Fruit fly (Drosophila melanogaster) whole organism, embryonic: Measurements from ENCODE around the gene IntS6.

Experiments
- BtbVII ChIP-seq: fragments of 200-800 bp; sonication (Bioruptor generic); optimal IDR thresholded peaks from 3 replicates; lab custom pipeline; 2017; ENCODE audit warnings: missing biosample characterization, mild to moderate bottlenecking, missing genetic modification characterization
- C15 ChIP-seq: fragments of 200-800 bp; sonication (Bioruptor generic); IDR thresholded peaks from 3 replicates; pipeline ENCODE4 v1.3.6; 2022; ENCODE audit warnings: missing biosample characterization, missing genetic modification characterization
- CG10209 ChIP-seq: fragments of 200-800 bp; sonication (Bioruptor generic); optimal IDR thresholded peaks from 3 replicates; lab custom pipeline; 2017; ENCODE audit warnings: missing biosample characterization, mild to moderate bottlenecking, missing genetic modification characterization, missing genetic modification reagents
- CG10274 ChIP-seq: fragments of 200-800 bp; sonication (Bioruptor generic); optimal IDR thresholded peaks from 3 replicates; lab custom pipeline; 2017; ENCODE audit warnings: missing biosample characterization, mild to moderate bottlenecking, missing genetic modification characterization
- CG10959 ChIP-seq: fragments of 200-800 bp; sonication (Bioruptor generic); IDR thresholded peaks from 2 replicates; pipeline ENCODE4 v1.3.6; 2022; ENCODE audit warnings: missing biosample characterization, missing genetic modification characterization
- CG11085 ChIP-seq: fragments of 200-800 bp; sonication (Bioruptor generic); IDR thresholded peaks from 2 replicates; pipeline ENCODE4 v1.3.6; 2022; ENCODE audit warnings: missing biosample characterization, missing genetic modification characterization
- CG11695 ChIP-seq: fragments of 200-800 bp; sonication (Bioruptor generic); IDR thresholded peaks from 3 replicates; pipeline ENCODE4 v1.3.6; 2022; ENCODE audit warnings: missing biosample characterization, missing genetic modification characterization
- CG12299 ChIP-seq: fragments of 200-800 bp; sonication (Bioruptor generic); optimal IDR thresholded peaks from 2 replicates; lab custom pipeline; 2018; ENCODE audit warnings: missing biosample characterization, mild to moderate bottlenecking, missing genetic modification characterization
- CG12769 ChIP-seq: fragments of 200-800 bp; sonication (Bioruptor generic); optimal IDR thresholded peaks from 2 replicates; lab custom pipeline; 2019; ENCODE audit warnings: missing biosample characterization, mild to moderate bottlenecking, missing genetic modification characterization, moderate library complexity
- CG13894 ChIP-seq: fragments of 200-800 bp; sonication (Bioruptor generic); optimal IDR thresholded peaks from 3 replicates; lab custom pipeline; 2018; ENCODE audit warnings: missing biosample characterization, mild to moderate bottlenecking, missing genetic modification characterization, moderate library complexity
- CG14667 ChIP-seq: fragments of 200-800 bp; sonication (Bioruptor generic); IDR thresholded peaks from 2 replicates; pipeline ENCODE4 v1.3.6; 2022; ENCODE audit warnings: missing biosample characterization, missing genetic modification characterization
- CG1647 ChIP-seq: fragments of 200-800 bp; sonication (Bioruptor generic); optimal IDR thresholded peaks from 3 replicates; lab custom pipeline; 2016; ENCODE audit warnings: missing biosample characterization, missing genetic modification characterization
- CG17829 ChIP-seq: fragments of 200-800 bp; optimal IDR thresholded peaks from 2 replicates; lab custom pipeline; 2019; ENCODE audit warnings: missing biosample characterization, mild to moderate bottlenecking, missing genetic modification characterization, moderate library complexity
- CG18619 ChIP-seq: fragments of 200-800 bp; sonication (Bioruptor generic); optimal IDR thresholded peaks from 3 replicates; lab custom pipeline; 2017; ENCODE audit warnings: missing biosample characterization, mild to moderate bottlenecking, missing genetic modification characterization
- CG2116 ChIP-seq: fragments of 200-800 bp; sonication (Bioruptor generic); optimal IDR thresholded peaks from 3 replicates; lab custom pipeline; 2018; ENCODE audit warnings: missing biosample characterization, mild to moderate bottlenecking, missing genetic modification characterization
- CG30431 ChIP-seq: fragments of 200-800 bp; sonication (Bioruptor generic); optimal IDR thresholded peaks from 2 replicates; lab custom pipeline; 2017; ENCODE audit warnings: missing biosample characterization, missing genetic modification characterization
- CG3065 ChIP-seq: fragments of 200-800 bp; sonication (Bioruptor generic); optimal IDR thresholded peaks from 2 replicates; lab custom pipeline; 2016; ENCODE audit warnings: missing biosample characterization, missing genetic modification characterization
- CG31365 ChIP-seq: fragments of 200-800 bp; sonication (Bioruptor generic); optimal IDR thresholded peaks from 2 replicates; lab custom pipeline; 2018; ENCODE audit warnings: missing biosample characterization, mild to moderate bottlenecking, missing genetic modification characterization
- CG3847 ChIP-seq: fragments of 200-800 bp; sonication (Bioruptor generic); IDR thresholded peaks from 2 replicates; pipeline ENCODE4 v1.3.6; 2022; ENCODE audit warnings: missing biosample characterization, missing genetic modification characterization
- CG4282 ChIP-seq: fragments of 200-800 bp; sonication (Bioruptor generic); optimal IDR thresholded peaks from 2 replicates; lab custom pipeline; 2016; ENCODE audit warnings: missing biosample characterization, missing genetic modification characterization
- CG4404 ChIP-seq: fragments of 200-800 bp; sonication (Bioruptor generic); IDR thresholded peaks from 2 replicates; pipeline ENCODE4 v1.3.6; 2022; ENCODE audit warnings: missing biosample characterization, missing genetic modification characterization
- CG4820 ChIP-seq: fragments of 200-800 bp; sonication (Bioruptor generic); optimal IDR thresholded peaks from 3 replicates; lab custom pipeline; 2016; ENCODE audit warnings: missing biosample characterization, missing genetic modification characterization
- CG9797 ChIP-seq: fragments of 200-800 bp; sonication (Bioruptor generic); optimal IDR thresholded peaks from 3 replicates; lab custom pipeline; 2018; ENCODE audit warnings: missing biosample characterization, mild to moderate bottlenecking, missing genetic modification characterization
- CrebB ChIP-seq: fragments of 200-800 bp; sonication (Bioruptor generic); optimal IDR thresholded peaks from 3 replicates; lab custom pipeline; 2018; ENCODE audit warnings: missing biosample characterization, mild to moderate bottlenecking, missing genetic modification characterization
- Dfd ChIP-seq, 2 experiments: fragments of >200 bp; optimal IDR thresholded peaks; 2 replicates each; lab custom pipeline; 2017; ENCODE audit warnings: missing biosample characterization in 2 of 2, missing genetic modification characterization in 2 of 2
- Doc3 ChIP-seq: fragments of 200-800 bp; sonication (Bioruptor generic); IDR thresholded peaks from 3 replicates; pipeline ENCODE4 v1.3.6; 2022; ENCODE audit warnings: missing biosample characterization, missing genetic modification characterization; ENCODE audit not compliant: partially characterized antibody
- Dref ChIP-seq: fragments of 200-800 bp; sonication (Bioruptor generic); IDR thresholded peaks from 2 replicates; pipeline ENCODE4 v1.3.6; 2022; ENCODE audit warnings: missing biosample characterization, missing genetic modification characterization
- MESR4 ChIP-seq: fragments of 200-800 bp; sonication (Bioruptor generic); optimal IDR thresholded peaks from 2 replicates; lab custom pipeline; 2018; ENCODE audit warnings: missing biosample characterization, mild to moderate bottlenecking, missing genetic modification characterization, moderate library complexity
- Opbp ChIP-seq: fragments of 200-800 bp; sonication (Bioruptor generic); IDR thresholded peaks from 3 replicates; pipeline ENCODE4 v1.3.6; 2022; ENCODE audit warnings: missing biosample characterization, missing genetic modification characterization; ENCODE audit not compliant: partially characterized antibody
- Spps ChIP-seq: fragments of 200-800 bp; sonication (Bioruptor generic); optimal IDR thresholded peaks from 2 replicates; lab custom pipeline; 2018; ENCODE audit warnings: missing biosample characterization, mild to moderate bottlenecking, missing genetic modification characterization
- Trl ChIP-seq, 3 experiments: fragments of >200 bp in 2 of 3; fragments of 200-800 bp in 1 of 3; sonication (Bioruptor generic) in 1 of 3; optimal IDR thresholded peaks; 2 replicates in 1 of 3; 3 replicates in 2 of 3; lab custom pipeline; 2016 to 2017; ENCODE audit warnings: missing biosample characterization in 1 of 3, missing genetic modification characterization in 1 of 3
- abd-A ChIP-seq: fragments of 200-800 bp; sonication (Bioruptor generic); optimal IDR thresholded peaks from 3 replicates; lab custom pipeline; 2019; ENCODE audit warnings: missing biosample characterization, mild to moderate bottlenecking, missing genetic modification characterization, moderate library complexity
- bsh ChIP-seq, 2 experiments: fragments of 200-800 bp; sonication (Bioruptor generic); optimal IDR thresholded peaks; 2 replicates each; lab custom pipeline; 2017 to 2018; ENCODE audit warnings: mild to moderate bottlenecking in 2 of 2, missing biosample characterization in 2 of 2, missing genetic modification characterization in 2 of 2, moderate library complexity in 1 of 2
- chn ChIP-seq: fragments of 200-800 bp; sonication (Bioruptor generic); optimal IDR thresholded peaks from 2 replicates; lab custom pipeline; 2016; ENCODE audit warnings: missing biosample characterization, missing genetic modification characterization
- crol ChIP-seq: fragments of 200-800 bp; sonication (Bioruptor generic); IDR thresholded peaks from 2 replicates; pipeline ENCODE4 v1.3.6; 2022; ENCODE audit warnings: missing biosample characterization, missing genetic modification characterization
- dati ChIP-seq: fragments of 200-800 bp; sonication (Bioruptor generic); IDR thresholded peaks from 2 replicates; pipeline ENCODE4 v1.3.6; 2022; ENCODE audit warnings: missing biosample characterization, missing genetic modification characterization
- disco-r ChIP-seq: fragments of 200-800 bp; sonication (Bioruptor generic); optimal IDR thresholded peaks from 2 replicates; lab custom pipeline; 2016; ENCODE audit warnings: missing biosample characterization, missing genetic modification characterization
- dpn ChIP-seq, 2 experiments: fragments of 200-800 bp; sonication (Bioruptor generic); optimal IDR thresholded peaks; 3 replicates each; lab custom pipeline; 2016; ENCODE audit warnings: missing biosample characterization in 2 of 2, missing genetic modification characterization in 2 of 2
- fd96Cb ChIP-seq: fragments of 200-800 bp; sonication (Bioruptor generic); optimal IDR thresholded peaks from 2 replicates; lab custom pipeline; 2018; ENCODE audit warnings: missing biosample characterization, mild to moderate bottlenecking, missing genetic modification characterization, moderate library complexity
- hb ChIP-seq: fragments of 200-800 bp; sonication (Bioruptor generic); IDR thresholded peaks from 3 replicates; pipeline ENCODE4 v1.3.6; 2022; ENCODE audit warnings: missing biosample characterization, missing genetic modification characterization; ENCODE audit not compliant: partially characterized antibody
- lilli ChIP-seq: fragments of 200-800 bp; sonication (Bioruptor generic); optimal IDR thresholded peaks from 3 replicates; lab custom pipeline; 2016; ENCODE audit warnings: missing biosample characterization, missing genetic modification characterization
- lov ChIP-seq, 2 experiments: fragments of 200-800 bp in 1 of 2; fragments of >200 bp in 1 of 2; sonication (Bioruptor generic) in 1 of 2; IDR thresholded peaks in 1 of 2; optimal IDR thresholded peaks in 1 of 2; 2 replicates in 1 of 2; 3 replicates in 1 of 2; pipeline versions ENCODE4 v1.3.6 to Lab custom; 2017 to 2022; ENCODE audit warnings: missing biosample characterization in 1 of 2, missing genetic modification characterization in 1 of 2
- otp ChIP-seq: fragments of 200-800 bp; sonication (Bioruptor generic); IDR thresholded peaks from 3 replicates; pipeline ENCODE4, ENCODE4 v1.3.6; 2022; ENCODE audit warnings: missing biosample characterization, missing genetic modification characterization
- pita ChIP-seq: fragments of 200-800 bp; sonication (Bioruptor generic); optimal IDR thresholded peaks from 2 replicates; lab custom pipeline; 2017; ENCODE audit warnings: missing biosample characterization, mild to moderate bottlenecking, missing genetic modification characterization
- salm ChIP-seq: fragments of 200-800 bp; sonication (Bioruptor generic); optimal IDR thresholded peaks from 2 replicates; lab custom pipeline; 2018; ENCODE audit warnings: missing biosample characterization, mild to moderate bottlenecking, missing genetic modification characterization
- sima ChIP-seq: fragments of 200-800 bp; sonication (Bioruptor generic); optimal IDR thresholded peaks from 2 replicates; lab custom pipeline; 2016; ENCODE audit warnings: missing biosample characterization, missing genetic modification characterization
- so ChIP-seq: fragments of 200-800 bp; sonication (Bioruptor generic); IDR thresholded peaks from 3 replicates; pipeline ENCODE4 v1.3.6; 2022; ENCODE audit warnings: missing biosample characterization, missing genetic modification characterization
- tll ChIP-seq, 2 experiments: fragments of 200-800 bp in 1 of 2; fragments of >200 bp in 1 of 2; sonication (Bioruptor generic) in 1 of 2; optimal IDR thresholded peaks; 2 replicates each; lab custom pipeline; 2017 to 2019; ENCODE audit warnings: missing biosample characterization in 2 of 2, missing genetic modification characterization in 2 of 2, mild to moderate bottlenecking in 1 of 2, moderate library complexity in 1 of 2
- usp ChIP-seq: fragments of >200 bp; optimal IDR thresholded peaks from 2 replicates; lab custom pipeline; 2017; ENCODE audit warnings: missing biosample characterization, missing genetic modification characterization

IntS6 gene

DNA sequence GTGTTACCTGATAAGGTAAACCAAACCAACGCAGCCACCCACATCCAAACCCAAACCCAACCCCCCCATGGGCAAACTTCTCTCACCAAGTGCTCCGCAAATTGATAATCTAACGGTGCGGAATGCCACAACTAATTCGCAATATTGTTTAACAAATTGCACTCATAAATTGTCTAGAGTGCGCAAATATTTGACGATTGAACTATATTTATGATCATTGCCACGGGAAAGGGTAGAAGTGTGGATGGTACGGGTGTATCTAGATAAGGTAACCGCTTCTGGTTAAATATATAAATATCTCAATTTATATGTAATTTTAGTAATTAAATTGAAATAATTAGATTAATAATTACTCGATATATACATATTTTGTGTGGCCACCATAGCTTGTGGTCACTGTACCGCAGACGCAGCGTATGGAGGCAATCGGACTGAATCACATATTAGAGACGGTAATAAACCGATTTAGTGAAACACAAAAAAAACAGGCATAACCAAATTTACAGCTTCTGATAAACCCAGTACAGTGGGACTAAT lies 28.5 kb downstream of the IntS6 start (continued):
- no peak for TF ChIP-seq MESR4
- no peak for TF ChIP-seq Trl (optimal IDR thresholded peaks at IDR 0.05; lab: Kevin White, UChicago)
- no peak for TF ChIP-seq Trl (GFP tag; optimal IDR thresholded peaks at IDR 0.05; lab: Kevin White, UChicago)
- no peak for TF ChIP-seq Opbp (GFP tag; lab: Robert Waterston, UW)
- TF ChIP-seq bsh (GFP tag; optimal IDR thresholded peaks at IDR 0.05; lab: Kevin White, UChicago), result peak in 1 of 2 experiments; percentile 33
- no peak for TF ChIP-seq tll (GFP tag; optimal IDR thresholded peaks at IDR 0.05; lab: Kevin White, UChicago)
- TF ChIP-seq CG3847 (GFP tag; lab: Robert Waterston, UW), result peak; percentile 77
- no peak for TF ChIP-seq usp (GFP tag; lab: Kevin White, UChicago)
- 0 out of 2 replicates have a peak, but pooled peaks have one; percentile 13 for TF ChIP-seq crol (GFP tag; lab: Robert Waterston, UW)
- peak; percentile 8 for TF ChIP-seq CG12299 (tag; lab: Kevin White, UChicago)
- peak; percentile 8 for TF ChIP-seq CrebB (tag; lab: Kevin White, UChicago)
- no peak for TF ChIP-seq dati (GFP tag; lab: Robert Waterston, UW)
- peak; percentile 34; the same call in 1 of the 3 replicates for TF ChIP-seq so
- peak in 1 of 2 experiments; percentile 49 for TF ChIP-seq dpn (GFP tag; optimal IDR thresholded peaks at IDR 0.05; lab: Kevin White, UChicago)
- no peak for TF ChIP-seq abd-A (tag; lab: Kevin White, UChicago)
- peak; percentile 5 for TF ChIP-seq CG17829 (tag; lab: Kevin White, UChicago)
- TF ChIP-seq Spps (tag; lab: Kevin White, UChicago), result no peak
- peak; percentile 56 for TF ChIP-seq CG14667 (GFP tag; lab: Robert Waterston, UW)
- TF ChIP-seq CG31365 (tag; lab: Kevin White, UChicago), result no peak
- no peak for TF ChIP-seq CG2116 (GFP tag; lab: Kevin White, UChicago)
- peak; percentile 44 for TF ChIP-seq CG18619 (GFP tag; lab: Kevin White, UChicago)
- no peak for TF ChIP-seq Dfd (GFP tag; optimal IDR thresholded peaks at IDR 0.05; lab: Kevin White, UChicago)
- peak; percentile 66 for TF ChIP-seq CG12769 (tag; lab: Kevin White, UChicago)
- no peak for TF ChIP-seq CG1647 (GFP tag; lab: Kevin White, UChicago)
- peak; percentile 26; the same call in 1 of the 2 replicates for TF ChIP-seq Dref (GFP tag; lab: Robert Waterston, UW)
- TF ChIP-seq fd96Cb (tag; lab: Kevin White, UChicago), result peak; percentile 19
- TF ChIP-seq CG3065 (GFP tag; lab: Kevin White, UChicago), result no peak
- TF ChIP-seq CG13894, result peak; percentile 85
- no peak for TF ChIP-seq Doc3 (GFP tag; lab: Robert Waterston, UW)
- TF ChIP-seq CG10209, result peak; percentile 65
- no peak for TF ChIP-seq CG4404 (GFP tag; lab: Robert Waterston, UW)
- TF ChIP-seq pita (GFP tag; lab: Kevin White, UChicago), result no peak
- TF ChIP-seq CG30431 (GFP tag; lab: Kevin White, UChicago), result no peak
- 0 out of 2 replicates have a peak, but pooled peaks have one; percentile 21 for TF ChIP-seq CG10959
- TF ChIP-seq CG9797 (GFP tag; lab: Kevin White, UChicago), result no peak
- no peak for TF ChIP-seq chn
- TF ChIP-seq CG11695 (GFP tag; lab: Robert Waterston, UW), result peak; percentile 57; the same call in 1 of the 3 replicates
- TF ChIP-seq CG4282, result no peak
- peak; percentile 56 for TF ChIP-seq BtbVII (GFP tag; lab: Kevin White, UChicago)
- TF ChIP-seq disco-r (GFP tag; lab: Kevin White, UChicago), result no peak
- no peak for TF ChIP-seq lov (optimal IDR thresholded peaks at IDR 0.05; lab: Kevin White, UChicago)
- no peak for TF ChIP-seq lov (GFP tag; IDR thresholded peaks at IDR 0.05; lab: Robert Waterston, UW)
- no peak for TF ChIP-seq hb (GFP tag; lab: Robert Waterston, UW)
- TF ChIP-seq CG11085 (GFP tag; lab: Robert Waterston, UW), result peak; percentile 52
- no peak for TF ChIP-seq sima (GFP tag; lab: Kevin White, UChicago)
- TF ChIP-seq salm (tag; lab: Kevin White, UChicago), result no peak
- TF ChIP-seq lilli (GFP tag; lab: Kevin White, UChicago), result peak; percentile 44
- TF ChIP-seq CG10274 (GFP tag; lab: Kevin White, UChicago), result peak; percentile 38
- TF ChIP-seq otp (GFP tag; lab: Robert Waterston, UW), result peak; percentile 38; the same call in 1 of the 3 replicates
- no peak for TF ChIP-seq CG4820 (GFP tag; lab: Kevin White, UChicago)
- TF ChIP-seq C15, result 0 out of 3 replicates have a peak, but pooled peaks have one; percentile 17
